Fruit fly (Drosophila melanogaster): ENCODE data around the gene CG33310.
A peak's percentile ranks its signal among the peaks of the same experiment; 100 is the strongest.

Gene CG33310

dm6 chr2L:15009703-15010102 is 17.0 kb upstream of the CG33310 start, which contains the start of the genes THG and Rnmt (continued):
- TF ChIP-seq Lhr (GFP tag; optimal IDR thresholded peaks at IDR 0.05) (peak; percentile 58), CG9876 (GFP tag; optimal IDR thresholded peaks at IDR 0.05) (no peak), E2f2 (GFP tag; IDR thresholded peaks at IDR 0.05) (peak; percentile 76), CG33213 (GFP tag; optimal IDR thresholded peaks at IDR 0.05) (peak; percentile 44), zf30C (GFP tag; optimal IDR thresholded peaks at IDR 0.05) (no peak), CHES-1-like (GFP tag; optimal IDR thresholded peaks at IDR 0.05) (peak; percentile 59), Vsx1 (GFP tag; optimal IDR thresholded peaks at IDR 0.05) (no peak), NFAT (GFP tag; IDR thresholded peaks at IDR 0.05) (peak; percentile 84), CG16813 (GFP tag; IDR thresholded peaks at IDR 0.05; ENCODE audit: partially characterized antibody) (peak; percentile 86), emc (GFP tag; optimal IDR thresholded peaks at IDR 0.05) (no peak), sna (GFP tag; IDR thresholded peaks at IDR 0.05; ENCODE audit: partially characterized antibody) (peak; percentile 92; the same call in 1 of the 2 replicates), gt (GFP tag; IDR thresholded peaks at IDR 0.05) (peak; percentile 59), Dll (GFP tag; IDR thresholded peaks at IDR 0.05; ENCODE audit: partially characterized antibody) (peak; percentile 96), nerfin-1 (tag; optimal IDR thresholded peaks at IDR 0.05) (peak; percentile 55), prd (optimal IDR thresholded peaks at IDR 0.05) (no peak), prd (GFP tag; IDR thresholded peaks at IDR 0.05) (peak; percentile 93), ewg (GFP tag; optimal IDR thresholded peaks at IDR 0.05) (peak; percentile 55), CG11560 (tag; IDR thresholded peaks at IDR 0.05) (peak; percentile 51; the same call in 1 of the 3 replicates), CG17361 (GFP tag; IDR thresholded peaks at IDR 0.05) (peak; percentile 78), H2.0 (GFP tag; IDR thresholded peaks at IDR 0.05) (peak; percentile 84), her (GFP tag; optimal IDR thresholded peaks at IDR 0.05) (peak; percentile 46), CG4707 (GFP tag; optimal IDR thresholded peaks at IDR 0.05) (peak; percentile 20), rib (GFP tag; IDR thresholded peaks at IDR 0.05) (peak; percentile 73), Atf6 (GFP tag; IDR thresholded peaks at IDR 0.05) (peak; percentile 87), CG2202 (tag; optimal IDR thresholded peaks at IDR 0.05) (peak; percentile 72), Ssrp (tag; optimal IDR thresholded peaks at IDR 0.05) (peak; percentile 76), CG8924 (tag; optimal IDR thresholded peaks at IDR 0.05) (peak; percentile 84), ato (GFP tag; IDR thresholded peaks at IDR 0.05; ENCODE audit: partially characterized antibody) (peak; percentile 41; the same call in 1 of the 2 replicates), caup (GFP tag; optimal IDR thresholded peaks at IDR 0.05; ENCODE audit: severe bottlenecking) (peak; percentile 67), MTF-1 (GFP tag; optimal IDR thresholded peaks at IDR 0.05; ENCODE audit: borderline replicate concordance) (no peak), jigr1 (GFP tag; IDR thresholded peaks at IDR 0.05) (0 out of 3 replicates have a peak, but pooled peaks have one; percentile 37), gfzf (GFP tag; optimal IDR thresholded peaks at IDR 0.05) (peak; percentile 5), Dip2 (GFP tag; IDR thresholded peaks at IDR 0.05) (no peak), jing (GFP tag; optimal IDR thresholded peaks at IDR 0.05) (peak; percentile 57), ken (GFP tag; IDR thresholded peaks at IDR 0.05) (peak; percentile 85), Antp (GFP tag; optimal IDR thresholded peaks at IDR 0.05) (peak; percentile 55), Camta (GFP tag; optimal IDR thresholded peaks at IDR 0.05) (peak; percentile 56), sisA (GFP tag; IDR thresholded peaks at IDR 0.05) (peak; percentile 78), CG12219 (GFP tag; optimal IDR thresholded peaks at IDR 0.05) (peak; percentile 37), stc (GFP tag; IDR thresholded peaks at IDR 0.05) (peak; percentile 61), CG8478 (optimal IDR thresholded peaks at IDR 0.05) (no peak), D (optimal IDR thresholded peaks at IDR 0.05) (no peak), D (GFP tag; optimal IDR thresholded peaks at IDR 0.05) (peak; percentile 48), CG11085 (GFP tag; IDR thresholded peaks at IDR 0.05) (peak; percentile 79), H15 (GFP tag; IDR thresholded peaks at IDR 0.05) (peak; percentile 83), zfh1 (GFP tag; IDR thresholded peaks at IDR 0.05) (peak; percentile 90), dati (GFP tag; IDR thresholded peaks at IDR 0.05) (0 out of 2 replicates have a peak, but pooled peaks have one; percentile 37), Ets97D (GFP tag; optimal IDR thresholded peaks at IDR 0.05) (peak; percentile 71), B-H2 (GFP tag; optimal IDR thresholded peaks at IDR 0.05) (peak; percentile 90), tll (GFP tag; optimal IDR thresholded peaks at IDR 0.05) (no peak), scrt (GFP tag; optimal IDR thresholded peaks at IDR 0.05) (peak; percentile 48)
